Worm (Caenorhabditis elegans) whole organism, L2 larva: ENCODE data around the gene vps-54.

Source experiments
- C34F6.9 ChIP-seq: fragments of 150-350 bp; optimal IDR thresholded peaks from 2 replicates; lab custom pipeline; 2014; ENCODE audit warnings: missing biosample characterization, missing genetic modification characterization
- F13H6.1 ChIP-seq: sonication (generic microtip); optimal IDR thresholded peaks from 2 replicates; lab custom pipeline; 2016; ENCODE audit warnings: missing genetic modification characterization, missing compliant biosample characterization
- alr-1 ChIP-seq: fragments of 150-350 bp; optimal IDR thresholded peaks from 2 replicates; lab custom pipeline; 2014; ENCODE audit warnings: missing biosample characterization, missing genetic modification characterization
- aly-2 ChIP-seq: fragments of 150-350 bp; optimal IDR thresholded peaks from 2 replicates; lab custom pipeline; 2014; ENCODE audit warnings: missing biosample characterization, missing genetic modification characterization
- blmp-1 ChIP-seq: sonication (generic microtip); optimal IDR thresholded peaks from 2 replicates; lab custom pipeline; 2017; ENCODE audit warnings: missing genetic modification characterization, mild to moderate bottlenecking, missing compliant biosample characterization, antibody characterized with exemption, moderate library complexity; ENCODE audit not compliant: insufficient read depth
- ceh-16 ChIP-seq: fragments of 150-350 bp; optimal IDR thresholded peaks from 2 replicates; lab custom pipeline; 2014; ENCODE audit warnings: missing biosample characterization, missing genetic modification characterization
- ceh-82 ChIP-seq: fragments of 150-350 bp; optimal IDR thresholded peaks from 2 replicates; lab custom pipeline; 2014; ENCODE audit warnings: missing biosample characterization, missing genetic modification characterization
- crh-2 ChIP-seq: sonication (generic microtip); optimal IDR thresholded peaks from 2 replicates; lab custom pipeline; 2017; ENCODE audit warnings: missing biosample characterization, missing genetic modification characterization
- egl-27 ChIP-seq: sonication (generic microtip); optimal IDR thresholded peaks from 3 replicates; lab custom pipeline; 2017; ENCODE audit warnings: missing biosample characterization, missing genetic modification reagents, missing genetic modification characterization
- elt-1 ChIP-seq: fragments of 150-350 bp; optimal IDR thresholded peaks from 2 replicates; lab custom pipeline; 2014; ENCODE audit warnings: missing biosample characterization, missing genetic modification characterization
- elt-3 ChIP-seq: sonication (generic microtip); optimal IDR thresholded peaks from 2 replicates; lab custom pipeline; 2017; ENCODE audit warnings: missing biosample characterization, missing genetic modification characterization
- fos-1 ChIP-seq: fragments of 150-350 bp; optimal IDR thresholded peaks from 2 replicates; lab custom pipeline; 2014; ENCODE audit warnings: missing biosample characterization, missing genetic modification characterization
- gmeb-1 ChIP-seq: fragments of 150-350 bp; optimal IDR thresholded peaks from 2 replicates; lab custom pipeline; 2014; ENCODE audit warnings: missing biosample characterization, missing genetic modification characterization
- lin-13 ChIP-seq: fragments of 150-350 bp; optimal IDR thresholded peaks from 2 replicates; lab custom pipeline; 2014; ENCODE audit warnings: missing biosample characterization, missing genetic modification reagents, missing genetic modification characterization
- lin-39 ChIP-seq: fragments of 150-350 bp; optimal IDR thresholded peaks from 2 replicates; lab custom pipeline; 2014; ENCODE audit warnings: missing biosample characterization, missing genetic modification reagents, missing genetic modification characterization
- lsy-2 ChIP-seq, 2 experiments: fragments of 150-350 bp in 1 of 2; sonication (generic microtip) in 1 of 2; optimal IDR thresholded peaks; 2 replicates each; lab custom pipeline; 2014 to 2017; ENCODE audit warnings: missing biosample characterization in 2 of 2, missing genetic modification characterization in 2 of 2
- mab-5 ChIP-seq: fragments of 150-350 bp; optimal IDR thresholded peaks from 2 replicates; lab custom pipeline; 2014; ENCODE audit warnings: missing biosample characterization, missing genetic modification characterization
- mbf-1 ChIP-seq: sonication (generic microtip); optimal IDR thresholded peaks from 2 replicates; lab custom pipeline; 2017; ENCODE audit warnings: missing biosample characterization, missing genetic modification characterization
- nhr-10 ChIP-seq: sonication (generic microtip); optimal IDR thresholded peaks from 2 replicates; lab custom pipeline; 2017; ENCODE audit warnings: missing biosample characterization, missing genetic modification characterization
- nhr-11 ChIP-seq: fragments of 150-350 bp; optimal IDR thresholded peaks from 2 replicates; lab custom pipeline; 2014; ENCODE audit warnings: missing biosample characterization, missing genetic modification characterization
- nhr-12 ChIP-seq: fragments of 150-350 bp; optimal IDR thresholded peaks from 2 replicates; lab custom pipeline; 2014; ENCODE audit warnings: missing biosample characterization, missing genetic modification characterization
- nhr-129 ChIP-seq: fragments of 150-350 bp; optimal IDR thresholded peaks from 2 replicates; lab custom pipeline; 2014; ENCODE audit warnings: missing biosample characterization, missing genetic modification characterization
- nhr-21 ChIP-seq: fragments of 150-350 bp; optimal IDR thresholded peaks from 2 replicates; lab custom pipeline; 2014; ENCODE audit warnings: missing biosample characterization, missing genetic modification characterization
- nhr-237 ChIP-seq: fragments of 150-350 bp; optimal IDR thresholded peaks from 2 replicates; lab custom pipeline; 2014; ENCODE audit warnings: missing biosample characterization, missing genetic modification characterization
- nhr-25 ChIP-seq: fragments of 150-350 bp; sonication (generic microtip); optimal IDR thresholded peaks from 3 replicates; lab custom pipeline; 2014; ENCODE audit warnings: missing biosample characterization, missing genetic modification characterization
- nhr-6 ChIP-seq: fragments of 150-350 bp; optimal IDR thresholded peaks from 2 replicates; lab custom pipeline; 2014; ENCODE audit warnings: missing biosample characterization, missing genetic modification characterization
- nhr-77 ChIP-seq: fragments of 150-350 bp; optimal IDR thresholded peaks from 2 replicates; lab custom pipeline; 2014; ENCODE audit warnings: missing biosample characterization, missing genetic modification characterization
- skn-1 ChIP-seq: sonication (generic microtip); optimal IDR thresholded peaks from 2 replicates; lab custom pipeline; 2017; ENCODE audit warnings: missing biosample characterization, missing genetic modification characterization
- sma-3 ChIP-seq: sonication (generic microtip); optimal IDR thresholded peaks from 2 replicates; lab custom pipeline; 2016; ENCODE audit warnings: missing genetic modification reagents, missing genetic modification characterization, missing compliant biosample characterization
- sma-9 ChIP-seq, 2 experiments: fragments of 150-350 bp in 1 of 2; sonication (generic microtip) in 1 of 2; optimal IDR thresholded peaks; 2 replicates each; lab custom pipeline; 2014 to 2016; ENCODE audit warnings: missing genetic modification characterization in 2 of 2, mild to moderate bottlenecking in 1 of 2, missing biosample characterization in 1 of 2, missing compliant biosample characterization in 1 of 2, missing genetic modification reagents in 1 of 2, moderate library complexity in 1 of 2
- snpc-4 ChIP-seq: fragments of 150-350 bp; optimal IDR thresholded peaks from 2 replicates; lab custom pipeline; 2014; ENCODE audit warnings: missing biosample characterization, missing genetic modification characterization
- unc-39 ChIP-seq: fragments of 150-350 bp; optimal IDR thresholded peaks from 2 replicates; lab custom pipeline; 2014; ENCODE audit warnings: missing biosample characterization, missing genetic modification characterization
- unc-55 ChIP-seq: fragments of 150-350 bp; sonication (generic microtip); optimal IDR thresholded peaks from 3 replicates; lab custom pipeline; 2014; ENCODE audit warnings: missing biosample characterization, missing genetic modification reagents, missing genetic modification characterization
- unc-62 ChIP-seq: fragments of 150-350 bp; optimal IDR thresholded peaks from 2 replicates; lab custom pipeline; 2014; ENCODE audit warnings: missing biosample characterization, missing genetic modification reagents, missing genetic modification characterization
- zag-1 ChIP-seq: fragments of 150-350 bp; optimal IDR thresholded peaks from 2 replicates; lab custom pipeline; 2014; ENCODE audit warnings: missing biosample characterization, missing genetic modification characterization
- ztf-1 ChIP-seq: fragments of 200-800 bp; sonication (Bioruptor generic); conservative IDR thresholded peaks from 2 replicates; pipeline ENCODE4 v1.3.6; 2022; ENCODE audit warnings: missing genetic modification characterization, missing compliant biosample characterization
- ztf-11 ChIP-seq: sonication (generic microtip); optimal IDR thresholded peaks from 2 replicates; lab custom pipeline; 2017; ENCODE audit warnings: missing biosample characterization, missing genetic modification characterization

The vps-54 gene

DNA sequence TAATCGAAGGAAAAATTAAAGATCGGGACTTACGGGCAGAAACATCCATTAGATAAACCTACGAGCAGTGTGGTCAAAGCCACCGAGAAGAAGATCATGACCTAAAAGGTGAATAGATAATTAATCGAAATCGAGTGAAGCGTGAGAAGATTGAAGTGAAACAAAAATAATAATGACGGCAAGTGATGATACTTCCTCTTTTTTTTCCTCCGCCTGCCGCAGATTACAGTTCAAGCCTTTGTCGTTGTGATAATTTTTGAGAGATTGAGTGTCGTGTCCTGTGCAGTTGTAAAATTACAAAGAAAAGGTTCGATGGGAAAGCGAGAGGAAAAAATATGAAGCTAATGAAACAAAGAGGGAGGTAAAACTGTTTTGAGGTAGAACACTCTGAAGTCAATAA is 16.3 kb upstream of the vps-54 start, which contains the start of gene T21C9.9:
T21C9.9 (minus strand) TSS at position 101 of the 400 bp plus-strand sequence.
- no peak for TF ChIP-seq mbf-1
- no peak for TF ChIP-seq unc-55 (GFP tag; lab: Kevin White, UChicago)
- no peak for TF ChIP-seq nhr-12 (tag; lab: Kevin White, UChicago)
- TF ChIP-seq ceh-82, result no peak
- TF ChIP-seq nhr-25 (tag; lab: Kevin White, UChicago), result no peak
- no peak for TF ChIP-seq crh-2 (tag; lab: Kevin White, UChicago)
- TF ChIP-seq aly-2, result no peak
- no peak for TF ChIP-seq sma-3 (GFP tag; lab: Kevin White, UChicago)
- no peak for TF ChIP-seq ztf-11 (tag; lab: Kevin White, UChicago)
- TF ChIP-seq elt-3 (tag; lab: Kevin White, UChicago), result no peak
- TF ChIP-seq fos-1 (tag; lab: Kevin White, UChicago), result no peak
- TF ChIP-seq zag-1 (tag; lab: Kevin White, UChicago), result no peak
- no peak for TF ChIP-seq nhr-21 (tag; lab: Kevin White, UChicago)
- TF ChIP-seq nhr-6, result no peak
- TF ChIP-seq, all 48 proteins: peak for 0

DNA sequence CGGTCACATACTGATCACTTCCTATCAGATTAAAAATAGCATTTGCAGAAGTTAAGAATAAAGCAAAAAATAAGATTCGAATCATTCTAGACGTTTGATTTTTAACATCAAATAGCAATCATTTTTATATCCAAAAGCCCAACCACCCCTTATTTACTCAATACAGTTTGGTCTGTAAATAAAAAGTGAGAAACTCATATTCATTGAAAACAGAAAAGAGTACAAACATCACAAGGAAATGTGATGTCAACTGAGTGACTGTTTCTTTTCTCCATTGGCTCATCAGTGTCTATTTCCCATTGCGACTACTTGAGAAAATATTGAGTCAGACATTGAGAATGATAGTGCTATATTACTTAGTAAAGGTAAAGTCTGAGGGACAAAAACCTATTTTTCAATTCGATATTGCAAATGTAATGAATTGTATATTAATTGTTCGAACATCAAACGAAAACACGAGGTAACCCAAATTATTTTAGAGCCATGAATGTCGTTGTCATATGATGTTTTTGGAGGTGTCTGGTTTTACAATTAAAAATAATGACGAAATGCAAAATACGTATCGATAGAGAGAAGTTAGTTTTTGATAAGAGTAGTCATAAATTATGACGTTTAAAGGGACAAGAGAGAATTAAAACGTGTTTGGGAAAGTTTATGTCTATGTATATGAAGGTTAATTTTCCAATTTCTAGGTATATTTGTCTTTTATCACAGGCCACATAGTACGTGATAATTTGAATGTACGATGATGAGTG is 13.7 kb upstream of the vps-54 start, which contains the start of gene ttr-23:
ttr-23 (minus strand) TSS at position 87 of the 755 bp plus-strand sequence.
- no peak for TF ChIP-seq ceh-16 (tag; lab: Kevin White, UChicago)
- peak; percentile 44 for TF ChIP-seq fos-1 (tag; lab: Kevin White, UChicago)
- peak; percentile 54 for TF ChIP-seq nhr-129 (tag; lab: Kevin White, UChicago)
- peak; percentile 32 for TF ChIP-seq crh-2 (tag; lab: Kevin White, UChicago)

DNA sequence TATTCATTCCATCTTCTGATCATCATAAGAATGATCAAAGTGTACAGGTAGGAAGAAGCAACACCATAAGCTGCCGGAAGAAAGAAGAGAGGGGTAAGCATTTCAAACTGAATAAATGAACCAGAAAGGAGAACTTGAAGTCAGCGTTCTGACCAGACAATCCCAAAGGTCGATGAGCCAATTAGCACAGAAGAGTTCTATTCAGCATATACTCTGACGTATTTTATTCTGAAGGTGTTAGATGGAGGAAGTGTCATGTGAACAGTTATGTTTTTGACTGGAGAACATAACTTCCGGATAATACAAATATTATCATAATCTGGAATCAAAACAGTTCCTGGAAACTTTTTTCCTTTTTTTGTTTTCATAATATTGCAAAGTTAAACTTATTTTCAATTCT is 12.5 kb upstream of the vps-54 start, which contains the start of gene srg-32:
srg-32 (minus strand) TSS at position 101 of the 400 bp plus-strand sequence.
- TF ChIP-seq snpc-4 (tag; lab: Kevin White, UChicago) (no peak), nhr-129 (tag; lab: Kevin White, UChicago) (no peak), zag-1 (tag; lab: Kevin White, UChicago) (no peak)

DNA sequence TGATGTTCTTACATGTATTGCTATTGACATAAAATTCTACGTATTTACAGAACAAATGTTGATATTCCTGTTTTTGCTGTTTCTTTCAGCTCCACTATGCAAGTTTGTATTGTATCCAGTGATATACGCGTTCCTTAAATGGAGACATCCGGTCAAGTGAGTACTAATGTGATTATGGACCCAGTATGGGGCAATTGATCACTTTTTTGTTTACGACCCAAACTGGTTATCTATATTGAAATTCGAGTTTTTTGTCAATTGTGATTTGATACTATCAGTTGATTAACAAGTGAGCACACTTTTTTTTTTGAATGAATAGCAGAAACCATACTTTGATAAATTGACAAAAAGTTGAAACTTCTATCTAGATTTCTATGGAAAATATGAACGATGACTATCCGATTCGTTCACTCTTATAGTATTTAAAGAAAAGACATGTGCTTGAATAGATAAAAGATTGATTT is 5.7 kb upstream of the vps-54 start, which contains the start of gene T21C9.6:
T21C9.6 (plus strand) TSS at position 51 of the 464 bp plus-strand sequence.
- TF ChIP-seq aly-2, result no peak
- no peak for TF ChIP-seq crh-2 (tag; lab: Kevin White, UChicago)
- no peak for TF ChIP-seq egl-27 (tag; lab: Kevin White, UChicago)
- TF ChIP-seq elt-3 (tag; lab: Kevin White, UChicago), result no peak
- TF ChIP-seq nhr-77 (tag; lab: Kevin White, UChicago), result no peak
- TF ChIP-seq elt-1 (tag; lab: Kevin White, UChicago), result no peak
- TF ChIP-seq blmp-1 (tag; lab: Kevin White, UChicago), result no peak
- no peak for TF ChIP-seq lin-39 (tag; lab: Kevin White, UChicago)
- peak; percentile 30 for TF ChIP-seq fos-1 (tag; lab: Kevin White, UChicago)
- TF ChIP-seq, all 48 proteins: peak for 1

DNA sequence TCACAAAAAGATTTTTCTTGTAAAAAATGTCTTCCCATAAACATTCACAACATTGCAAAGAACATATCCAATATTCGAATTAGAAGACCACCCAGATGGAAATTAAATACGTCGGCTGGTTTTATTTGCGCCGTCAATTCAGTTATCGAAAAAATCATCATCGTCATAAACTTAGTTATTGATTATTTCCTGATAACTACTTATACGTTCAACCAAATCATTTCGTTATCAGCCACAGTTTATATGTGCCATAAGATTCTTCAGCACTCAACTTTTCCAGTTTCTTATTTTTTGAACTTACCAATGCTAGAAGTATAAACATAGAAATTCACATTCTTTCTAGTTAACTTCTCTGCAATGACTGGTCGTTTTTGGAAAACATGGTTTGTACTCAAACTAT is 4.4 kb upstream of the vps-54 start:
- TF ChIP-seq fos-1 (tag; lab: Kevin White, UChicago) (peak; percentile 83), skn-1 (tag; lab: Kevin White, UChicago) (peak; percentile 46), sma-9 (GFP tag; optimal IDR thresholded peaks at IDR 0.05; lab: Kevin White, UChicago) (peak; percentile 32), sma-9 (tag; optimal IDR thresholded peaks at IDR 0.05; lab: Kevin White, UChicago) (no peak), crh-2 (tag; lab: Kevin White, UChicago) (peak; percentile 23), nhr-6 (no peak), gmeb-1 (peak; percentile 5)
- TF ChIP-seq, all 48 proteins: peak for 5

DNA sequence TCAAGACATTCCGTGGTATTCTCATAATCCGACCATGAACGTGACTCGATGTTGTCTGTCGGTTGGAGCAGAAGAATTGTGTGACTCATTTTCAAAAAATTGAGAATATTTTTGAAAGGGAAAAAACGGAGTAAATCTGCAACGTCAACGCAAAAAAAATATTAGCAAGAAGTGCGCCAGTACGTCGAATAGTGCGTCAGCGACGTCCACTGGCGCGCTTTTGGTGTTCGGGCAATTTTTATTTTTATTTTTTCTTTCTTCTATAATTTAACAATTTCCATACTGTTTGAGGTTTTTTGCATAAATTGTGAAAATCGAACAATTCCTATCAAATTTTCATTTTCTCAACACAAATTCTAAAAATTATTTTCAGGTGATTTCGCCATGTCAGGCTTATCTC is 2.7 kb upstream of the vps-54 start, which contains the start of the genes erh-1 and lpd-9:
erh-1 (minus strand) TSS at position 204 of the 400 bp plus-strand sequence.
lpd-9 (plus strand) TSS at position 368 of the 400 bp plus-strand sequence.
- TF ChIP-seq mab-5 (tag; lab: Kevin White, UChicago) (peak; percentile 72), nhr-25 (tag; lab: Kevin White, UChicago) (no peak), egl-27 (tag; lab: Kevin White, UChicago) (peak; percentile 79), lin-13 (peak; percentile 50), gmeb-1 (peak; percentile 85), nhr-11 (tag; lab: Kevin White, UChicago) (no peak), unc-39 (tag; lab: Kevin White, UChicago) (no peak), nhr-6 (no peak), elt-1 (tag; lab: Kevin White, UChicago) (no peak), C34F6.9 (tag; lab: Kevin White, UChicago) (peak; percentile 90), ceh-82 (no peak), ztf-1 (GFP tag; lab: Robert Waterston, UW) (no peak), nhr-10 (tag; lab: Kevin White, UChicago) (peak; percentile 25), nhr-129 (tag; lab: Kevin White, UChicago) (peak; percentile 51), nhr-237 (no peak), F13H6.1 (tag; lab: Kevin White, UChicago) (peak; percentile 79), snpc-4 (tag; lab: Kevin White, UChicago) (peak; percentile 49), elt-3 (tag; lab: Kevin White, UChicago) (no peak), nhr-77 (tag; lab: Kevin White, UChicago) (no peak), lin-39 (tag; lab: Kevin White, UChicago) (no peak), fos-1 (tag; lab: Kevin White, UChicago) (peak; percentile 29), blmp-1 (tag; lab: Kevin White, UChicago) (peak; percentile 17), alr-1 (tag; lab: Kevin White, UChicago) (no peak), lsy-2 (tag; optimal IDR thresholded peaks at IDR 0.05; lab: Kevin White, UChicago) (peak; percentile 81 to 86), sma-3 (GFP tag; lab: Kevin White, UChicago) (peak; percentile 65), nhr-12 (tag; lab: Kevin White, UChicago) (no peak), unc-62 (GFP tag; lab: Kevin White, UChicago) (no peak)
